6 worm cellular contexts compared by ENCODE assay signal in genomic region chrX:14593206-14593605, ce11.
TF ChIP-seq lines count a peak whose summit lies in the region.

No protein-coding gene starts in this region.

TF ChIP-seq in whole organism, L1 larva, 84 proteins besides CTCF, POLR2A, EP300 and RAD21 (continues in another document):
- TF ChIP-seq dsc-1 (tag; optimal IDR thresholded peaks at IDR 0.05; lab: Kevin White, UChicago), result peak; percentile 90
- TF ChIP-seq aly-2 (tag; optimal IDR thresholded peaks at IDR 0.05; lab: Kevin White, UChicago), result no peak
- TF ChIP-seq ceh-63 (GFP tag; optimal IDR thresholded peaks at IDR 0.05; lab: Kevin White, UChicago), result no peak
- no peak for TF ChIP-seq ztf-4 (tag; optimal IDR thresholded peaks at IDR 0.05; lab: Kevin White, UChicago)
- no peak for TF ChIP-seq tbx-2 (tag; optimal IDR thresholded peaks at IDR 0.05; lab: Kevin White, UChicago)
- TF ChIP-seq fkh-4 (tag; optimal IDR thresholded peaks at IDR 0.05; lab: Kevin White, UChicago; ENCODE audit: borderline replicate concordance), result peak; percentile 36
- TF ChIP-seq alr-1 (tag; optimal IDR thresholded peaks at IDR 0.05; lab: Kevin White, UChicago; ENCODE audit: borderline replicate concordance), result no peak
- TF ChIP-seq sup-37 (GFP tag; optimal IDR thresholded peaks at IDR 0.05; lab: Kevin White, UChicago), result no peak
- TF ChIP-seq ceh-90 (tag; optimal IDR thresholded peaks at IDR 0.05; lab: Kevin White, UChicago), result no peak
- no peak for TF ChIP-seq lsy-2 (tag; optimal IDR thresholded peaks at IDR 0.05; lab: Kevin White, UChicago)
- TF ChIP-seq sptf-1 (tag; optimal IDR thresholded peaks at IDR 0.05; lab: Kevin White, UChicago), result no peak
- no peak for TF ChIP-seq C04F5.9 (tag; optimal IDR thresholded peaks at IDR 0.05; lab: Kevin White, UChicago)
- TF ChIP-seq sox-4 (tag; optimal IDR thresholded peaks at IDR 0.05; lab: Kevin White, UChicago), result no peak
- no peak for TF ChIP-seq unc-30 (tag; optimal IDR thresholded peaks at IDR 0.05; lab: Kevin White, UChicago)
- TF ChIP-seq nhr-20 (tag; optimal IDR thresholded peaks at IDR 0.05; lab: Kevin White, UChicago), result no peak
- no peak for TF ChIP-seq nhr-12 (tag; optimal IDR thresholded peaks at IDR 0.05; lab: Kevin White, UChicago)

TF ChIP-seq in whole organism, L2 larva, 48 proteins besides CTCF, POLR2A, EP300 and RAD21:
- TF ChIP-seq sem-4 (tag; optimal IDR thresholded peaks at IDR 0.05; lab: Kevin White, UChicago) (peak; percentile 8), nhr-129 (tag; optimal IDR thresholded peaks at IDR 0.05; lab: Kevin White, UChicago) (no peak)

TF ChIP-seq in whole organism, L3 larva, 47 proteins besides CTCF, POLR2A, EP300 and RAD21:
- TF ChIP-seq fos-1 (tag; optimal IDR thresholded peaks at IDR 0.05; lab: Kevin White, UChicago) (no peak), fkh-10 (GFP tag; optimal IDR thresholded peaks at IDR 0.05; lab: Kevin White, UChicago) (peak; percentile 91)

TF ChIP-seq in whole organism, L4 larva, 104 proteins besides CTCF, POLR2A, EP300 and RAD21:
- TF ChIP-seq ceh-44 (GFP tag; IDR thresholded peaks at IDR 0.05; lab: Robert Waterston, UW) (no peak), aly-2 (tag; optimal IDR thresholded peaks at IDR 0.05; lab: Kevin White, UChicago) (no peak), T26A8.4 (GFP tag; IDR thresholded peaks at IDR 0.05; lab: Robert Waterston, UW) (no peak), lsy-2 (tag; optimal IDR thresholded peaks at IDR 0.05; lab: Kevin White, UChicago) (peak in 1 of 2 experiments; percentile 3), D1046.2 (GFP tag; IDR thresholded peaks at IDR 0.05; lab: Robert Waterston, UW) (no peak), fkh-10 (GFP tag; optimal IDR thresholded peaks at IDR 0.05; lab: Kevin White, UChicago) (peak; percentile 96), ces-1 (GFP tag; optimal IDR thresholded peaks at IDR 0.05; lab: Kevin White, UChicago) (peak; percentile 94), ctbp-1 (GFP tag; IDR thresholded peaks at IDR 0.05; lab: Robert Waterston, UW) (0 out of 2 replicates have a peak, but pooled peaks have one; percentile 16), dve-1 (tag; optimal IDR thresholded peaks at IDR 0.05; lab: Kevin White, UChicago; ENCODE audit: insufficient read depth) (no peak), nhr-10 (tag; optimal IDR thresholded peaks at IDR 0.05; lab: Kevin White, UChicago) (no peak)

TF ChIP-seq in whole organism, late embryonic, 69 proteins besides CTCF, POLR2A, EP300 and RAD21:
- peak; percentile 94 for TF ChIP-seq unc-42 (tag; optimal IDR thresholded peaks at IDR 0.05; lab: Kevin White, UChicago)
- no peak for TF ChIP-seq K02D7.2 (tag; optimal IDR thresholded peaks at IDR 0.05; lab: Kevin White, UChicago)

TF ChIP-seq in whole organism, mixed stage, embryonic, 35 proteins besides CTCF, POLR2A, EP300 and RAD21:
- TF ChIP-seq ztf-11 (tag; optimal IDR thresholded peaks at IDR 0.05; lab: Kevin White, UChicago) (no peak), ces-1 (GFP tag; optimal IDR thresholded peaks at IDR 0.05; lab: Kevin White, UChicago) (peak; percentile 95)

Comparison
In these comparisons a context has a peak if more than half of its experiments do, and no peak if none do; other contexts are left out.
1. Of the 29 proteins assayed by ChIP-seq in both whole organism, L4 larva and whole organism, L1 larva: peak only in whole organism, L4 larva: ces-1; only in whole organism, L1 larva: none; in both: fkh-10; in neither: 26; mixed calls (peak in some experiments, not most) for 1.